Fruit fly (Drosophila melanogaster) whole organism: ENCODE results near the gene Cdc6.

Experiments used
- CG8478 ChIP-seq: fragments of >200 bp; optimal IDR thresholded peaks from 2 replicates; lab custom pipeline; 2018; ENCODE audit warnings: inconsistent platforms
- Dll ChIP-seq: fragments of >200 bp; optimal IDR thresholded peaks from 2 replicates; lab custom pipeline; 2017
- EcR ChIP-seq, 2 experiments: fragments of >200 bp; optimal IDR thresholded peaks; 2 replicates each; lab custom pipeline; 2017; ENCODE audit warnings: missing biosample characterization in 2 of 2, missing genetic modification characterization in 2 of 2, missing genetic modification reagents in 2 of 2
- pan ChIP-seq: fragments of >200 bp; optimal IDR thresholded peaks from 2 replicates; lab custom pipeline; 2017
- psq ChIP-seq: fragments of >200 bp; optimal IDR thresholded peaks from 2 replicates; lab custom pipeline; 2017

dm6 chr3L:8659601-8660000 is 25.7 kb upstream of the Cdc6 start:
- TF ChIP-seq psq (lab: Kevin White, UChicago) (no peak), pan (lab: Kevin White, UChicago) (no peak), EcR (GFP tag; optimal IDR thresholded peaks at IDR 0.05; lab: Kevin White, UChicago) (no peak), CG8478 (lab: Kevin White, UChicago) (no peak), Dll (lab: Kevin White, UChicago) (no peak)
